Comparison of ENCODE assay signal across 2 fruit fly cellular contexts in the genomic region with DNA sequence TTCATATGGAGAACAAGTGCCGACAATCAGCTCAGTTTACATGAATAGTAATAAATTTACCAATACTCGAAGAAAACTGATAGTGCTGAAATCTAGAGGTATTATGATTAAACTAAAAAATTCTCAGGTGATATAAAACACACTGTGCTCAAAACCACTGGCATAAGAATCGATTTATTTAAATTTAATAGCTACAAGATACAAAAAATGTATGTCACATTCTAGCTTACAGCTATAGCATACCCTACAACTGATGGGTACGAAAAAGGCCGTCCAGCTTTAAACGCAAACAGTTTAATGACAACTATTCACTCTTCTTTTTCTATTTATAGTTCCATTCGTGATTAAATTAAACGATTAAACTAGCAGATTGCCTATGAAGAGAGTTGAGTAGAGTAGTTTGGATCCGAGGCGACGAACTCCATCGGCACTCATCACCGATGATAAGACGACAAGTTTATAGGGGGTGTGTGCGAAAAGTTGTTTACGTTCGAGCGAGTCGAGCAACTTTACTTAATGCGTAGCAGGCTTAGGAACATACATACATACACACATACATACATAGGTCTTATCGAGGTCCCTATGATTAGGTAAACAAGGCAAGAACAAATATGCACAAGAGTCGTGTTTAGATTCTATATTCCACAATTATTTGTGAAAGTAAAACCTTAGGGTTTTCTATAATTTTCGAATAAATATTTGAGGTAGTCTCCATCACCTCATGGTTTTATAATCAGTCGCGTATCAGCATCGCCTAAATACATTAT.
TF ChIP-seq lines count a peak whose summit lies in the region.

No protein-coding gene starts in this region.

TF ChIP-seq in whole organism, embryonic, 481 proteins besides CTCF, POLR2A, EP300 and RAD21 (continued from another document and continues in another):
- TF ChIP-seq CG12299 (tag; optimal IDR thresholded peaks at IDR 0.05; lab: Kevin White, UChicago), result no peak
- peak in 1 of 2 experiments; percentile 29 for TF ChIP-seq Eip74EF (GFP tag; optimal IDR thresholded peaks at IDR 0.05; lab: Kevin White, UChicago)
- TF ChIP-seq CG2120 (GFP tag; optimal IDR thresholded peaks at IDR 0.05; lab: Kevin White, UChicago), result peak; percentile 92
- TF ChIP-seq CG18764 (GFP tag; optimal IDR thresholded peaks at IDR 0.05; lab: Kevin White, UChicago), result peak; percentile 69
- no peak for TF ChIP-seq inv (GFP tag; IDR thresholded peaks at IDR 0.05; lab: Robert Waterston, UW; ENCODE audit: partially characterized antibody)
- TF ChIP-seq CG3065 (GFP tag; optimal IDR thresholded peaks at IDR 0.05; lab: Kevin White, UChicago), result no peak
- peak; percentile 71 for TF ChIP-seq Max (GFP tag; optimal IDR thresholded peaks at IDR 0.05; lab: Kevin White, UChicago)
- peak; percentile 87 for TF ChIP-seq ara (GFP tag; IDR thresholded peaks at IDR 0.05; lab: Robert Waterston, UW)
- no peak for TF ChIP-seq CG4617 (GFP tag; optimal IDR thresholded peaks at IDR 0.05; lab: Kevin White, UChicago; ENCODE audit: borderline replicate concordance)
- peak; percentile 79 for TF ChIP-seq Dip3 (GFP tag; optimal IDR thresholded peaks at IDR 0.05; lab: Kevin White, UChicago)
- TF ChIP-seq Antp (GFP tag; optimal IDR thresholded peaks at IDR 0.05; lab: Kevin White, UChicago), result peak; percentile 49
- peak; percentile 40 for TF ChIP-seq H15 (GFP tag; IDR thresholded peaks at IDR 0.05; lab: Robert Waterston, UW)
- peak; percentile 82 for TF ChIP-seq kay (GFP tag; optimal IDR thresholded peaks at IDR 0.05; lab: Kevin White, UChicago)
- peak; percentile 50 for TF ChIP-seq shn (GFP tag; optimal IDR thresholded peaks at IDR 0.05; lab: Kevin White, UChicago)
- peak; percentile 77 for TF ChIP-seq CHES-1-like (GFP tag; optimal IDR thresholded peaks at IDR 0.05; lab: Kevin White, UChicago)
- no peak for TF ChIP-seq CG14860 (GFP tag; IDR thresholded peaks at IDR 0.05; lab: Robert Waterston, UW; ENCODE audit: partially characterized antibody)
- peak; percentile 77 for TF ChIP-seq Mes4 (GFP tag; optimal IDR thresholded peaks at IDR 0.05; lab: Kevin White, UChicago)
- TF ChIP-seq Spps (tag; optimal IDR thresholded peaks at IDR 0.05; lab: Kevin White, UChicago), result peak; percentile 36
- TF ChIP-seq tio (GFP tag; optimal IDR thresholded peaks at IDR 0.05; lab: Kevin White, UChicago), result peak; percentile 49
- peak; percentile 70 for TF ChIP-seq gem (tag; optimal IDR thresholded peaks at IDR 0.05; lab: Kevin White, UChicago)
- peak; percentile 30; the same call in 1 of the 3 replicates for TF ChIP-seq CG7357 (GFP tag; IDR thresholded peaks at IDR 0.05; lab: Robert Waterston, UW)
- peak; percentile 49 for TF ChIP-seq bcd (GFP tag; optimal IDR thresholded peaks at IDR 0.05; lab: Kevin White, UChicago)
- peak; percentile 43 for TF ChIP-seq CG11723 (GFP tag; optimal IDR thresholded peaks at IDR 0.05; lab: Kevin White, UChicago)
- peak in 1 of 3 experiments; percentile 75 for TF ChIP-seq lola (GFP tag; optimal IDR thresholded peaks at IDR 0.05; lab: Kevin White, UChicago)
- TF ChIP-seq CG17359 (tag; optimal IDR thresholded peaks at IDR 0.05; lab: Kevin White, UChicago), result peak; percentile 76
- TF ChIP-seq Abd-B (GFP tag; optimal IDR thresholded peaks at IDR 0.05; lab: Kevin White, UChicago), result peak; percentile 29
- peak; percentile 85 for TF ChIP-seq CG2875 (GFP tag; optimal IDR thresholded peaks at IDR 0.05; lab: Kevin White, UChicago)
- TF ChIP-seq CG7271 (tag; optimal IDR thresholded peaks at IDR 0.05; lab: Kevin White, UChicago), result peak; percentile 79
- no peak for TF ChIP-seq Opbp (GFP tag; IDR thresholded peaks at IDR 0.05; lab: Robert Waterston, UW; ENCODE audit: partially characterized antibody)
- peak; percentile 75 for TF ChIP-seq CG15601 (tag; optimal IDR thresholded peaks at IDR 0.05; lab: Kevin White, UChicago)
- peak; percentile 43 for TF ChIP-seq CG11696 (GFP tag; IDR thresholded peaks at IDR 0.05; lab: Robert Waterston, UW)
- no peak for TF ChIP-seq CG2129 (GFP tag; IDR thresholded peaks at IDR 0.05; lab: Robert Waterston, UW; ENCODE audit: partially characterized antibody)
- TF ChIP-seq CG31388 (GFP tag; optimal IDR thresholded peaks at IDR 0.05; lab: Kevin White, UChicago), result peak; percentile 11
- no peak; the same call in none of the 2 replicates for TF ChIP-seq CG9215 (GFP tag; IDR thresholded peaks at IDR 0.05; lab: Robert Waterston, UW)
- peak; percentile 53 for TF ChIP-seq CG11695 (GFP tag; IDR thresholded peaks at IDR 0.05; lab: Robert Waterston, UW)
- peak; percentile 94 for TF ChIP-seq CG15696 (tag; optimal IDR thresholded peaks at IDR 0.05; lab: Kevin White, UChicago)
- no peak for TF ChIP-seq Hr39 (optimal IDR thresholded peaks at IDR 0.05; lab: Kevin White, UChicago)
- TF ChIP-seq Oaz (GFP tag; IDR thresholded peaks at IDR 0.05; lab: Robert Waterston, UW), result peak; percentile 68
- peak; percentile 67 for TF ChIP-seq esg (GFP tag; conservative IDR thresholded peaks at IDR 0.05; lab: Robert Waterston, UW)
- TF ChIP-seq fd64A (GFP tag; optimal IDR thresholded peaks at IDR 0.05; lab: Kevin White, UChicago), result peak; percentile 65
- TF ChIP-seq CG31441 (GFP tag; IDR thresholded peaks at IDR 0.05; lab: Robert Waterston, UW), result peak; percentile 62
- TF ChIP-seq CG12769 (tag; optimal IDR thresholded peaks at IDR 0.05; lab: Kevin White, UChicago), result peak; percentile 57
- TF ChIP-seq CG11560 (tag; IDR thresholded peaks at IDR 0.05; lab: Robert Waterston, UW), result peak; percentile 11
- peak; percentile 89 for TF ChIP-seq row (GFP tag; IDR thresholded peaks at IDR 0.05; lab: Robert Waterston, UW)
- peak; percentile 61 for TF ChIP-seq CG7745 (tag; optimal IDR thresholded peaks at IDR 0.05; lab: Kevin White, UChicago)
- peak; percentile 49 for TF ChIP-seq CG1529 (GFP tag; optimal IDR thresholded peaks at IDR 0.05; lab: Kevin White, UChicago)
- TF ChIP-seq abd-A (tag; optimal IDR thresholded peaks at IDR 0.05; lab: Kevin White, UChicago), result no peak
- peak; percentile 64; the same call in 2 of the 3 replicates for TF ChIP-seq CG2889 (GFP tag; IDR thresholded peaks at IDR 0.05; lab: Robert Waterston, UW)
- peak; percentile 25 for TF ChIP-seq Myb (GFP tag; optimal IDR thresholded peaks at IDR 0.05; lab: Kevin White, UChicago)
- peak; percentile 46 for TF ChIP-seq pfk (GFP tag; optimal IDR thresholded peaks at IDR 0.05; lab: Kevin White, UChicago)
- no peak for TF ChIP-seq Ets97D (GFP tag; optimal IDR thresholded peaks at IDR 0.05; lab: Kevin White, UChicago)
- TF ChIP-seq luna (GFP tag; optimal IDR thresholded peaks at IDR 0.05; lab: Kevin White, UChicago), result peak; percentile 30
- TF ChIP-seq CG6813 (GFP tag; optimal IDR thresholded peaks at IDR 0.05; lab: Kevin White, UChicago), result peak; percentile 88
- no peak for TF ChIP-seq hkb (optimal IDR thresholded peaks at IDR 0.05; lab: Kevin White, UChicago)
- TF ChIP-seq hkb (GFP tag; IDR thresholded peaks at IDR 0.05; lab: Robert Waterston, UW), result peak; percentile 51
- peak; percentile 86 for TF ChIP-seq zfh1 (GFP tag; IDR thresholded peaks at IDR 0.05; lab: Robert Waterston, UW)
- peak; percentile 62 for TF ChIP-seq CG12155 (GFP tag; optimal IDR thresholded peaks at IDR 0.05; lab: Kevin White, UChicago)
- TF ChIP-seq CG4328 (GFP tag; optimal IDR thresholded peaks at IDR 0.05; lab: Kevin White, UChicago), result peak; percentile 74
- peak; percentile 21 to 73 for TF ChIP-seq dpn (GFP tag; optimal IDR thresholded peaks at IDR 0.05; lab: Kevin White, UChicago)
- TF ChIP-seq lbe (GFP tag; optimal IDR thresholded peaks at IDR 0.05; lab: Kevin White, UChicago), result no peak

TF ChIP-seq in whole organism, prepupa, 60 proteins besides CTCF, POLR2A, EP300 and RAD21 (continued from another document):
- TF ChIP-seq Ets21C (GFP tag; optimal IDR thresholded peaks at IDR 0.05; lab: Kevin White, UChicago), result no peak
